Worm (Caenorhabditis elegans) whole organism, young adult: Measurements from ENCODE around the gene hlh-1.

ENCODE experiments used
- B0019.2 ChIP-seq: fragments of 200-800 bp; sonication (Bioruptor generic); conservative IDR thresholded peaks from 2 replicates; pipeline ENCODE4 v1.3.6; 2022; ENCODE audit warnings: missing genetic modification reagents, missing genetic modification characterization, missing compliant biosample characterization
- F10E7.11 ChIP-seq: sonication (generic microtip); optimal IDR thresholded peaks from 2 replicates; lab custom pipeline; 2017; ENCODE audit warnings: mild to moderate bottlenecking, missing genetic modification characterization, moderate library complexity, missing compliant biosample characterization
- F33H1.4 ChIP-seq: fragments of 200-800 bp; sonication (Bioruptor generic); IDR thresholded peaks from 2 replicates; pipeline ENCODE4 v1.3.6; 2022; ENCODE audit warnings: missing genetic modification reagents, missing genetic modification characterization, missing compliant biosample characterization
- F49E8.2 ChIP-seq: sonication (generic microtip); optimal IDR thresholded peaks from 3 replicates; lab custom pipeline; 2017; ENCODE audit warnings: missing genetic modification characterization, mild to moderate bottlenecking, missing compliant biosample characterization, antibody characterized with exemption, moderate library complexity; ENCODE audit not compliant: insufficient read depth
- F52B5.7 ChIP-seq: sonication (generic microtip); optimal IDR thresholded peaks from 2 replicates; lab custom pipeline; 2016; ENCODE audit warnings: mild to moderate bottlenecking, missing genetic modification characterization, missing compliant biosample characterization
- F55B11.4 ChIP-seq: sonication (generic microtip); optimal IDR thresholded peaks from 2 replicates; lab custom pipeline; 2016; ENCODE audit warnings: missing compliant biosample characterization, missing genetic modification characterization, borderline replicate concordance; ENCODE audit not compliant: insufficient read depth
- F57A8.1 ChIP-seq: fragments of 200-800 bp; sonication (Bioruptor generic); optimal IDR thresholded peaks from 2 replicates; lab custom pipeline; 2018; ENCODE audit warnings: mild to moderate bottlenecking, missing genetic modification characterization, moderate library complexity, missing compliant biosample characterization
- K12H6.12 ChIP-seq: fragments of 200-800 bp; sonication (Bioruptor generic); optimal IDR thresholded peaks from 2 replicates; lab custom pipeline; 2018; ENCODE audit warnings: mild to moderate bottlenecking, missing genetic modification characterization, missing compliant biosample characterization
- Y53G8AR.9 ChIP-seq: fragments of 200-800 bp; sonication (Bioruptor generic); conservative IDR thresholded peaks from 2 replicates; pipeline ENCODE4 v1.3.6; 2022; ENCODE audit warnings: missing genetic modification reagents, missing genetic modification characterization, missing compliant biosample characterization
- Y95B8A.8 ChIP-seq: fragments of 200-800 bp; sonication (Bioruptor generic); IDR thresholded peaks from 2 replicates; pipeline ENCODE4 v1.3.6; 2022; ENCODE audit warnings: missing genetic modification reagents, missing genetic modification characterization, missing compliant biosample characterization
- ZK185.1 ChIP-seq: sonication (generic microtip); optimal IDR thresholded peaks from 2 replicates; lab custom pipeline; 2016; ENCODE audit warnings: mild to moderate bottlenecking, missing genetic modification characterization, missing compliant biosample characterization; ENCODE audit not compliant: poor library complexity, severe bottlenecking
- ama-1 ChIP-seq, 3 experiments: fragments of 150-350 bp in 1 of 3; sonication (generic microtip) in 2 of 3; optimal IDR thresholded peaks; 2 replicates each; lab custom pipeline; 2014 to 2018; ENCODE audit warnings: missing biosample characterization in 2 of 3, missing genetic modification characterization in 2 of 3, missing genetic modification reagents in 2 of 3
- aptf-3 ChIP-seq: fragments of 200-800 bp; sonication (Bioruptor generic); IDR thresholded peaks from 2 replicates; pipeline ENCODE4 v1.3.6; 2022; ENCODE audit warnings: missing genetic modification characterization, missing compliant biosample characterization
- atf-7 ChIP-seq: sonication (generic microtip); optimal IDR thresholded peaks from 2 replicates; lab custom pipeline; 2017; ENCODE audit warnings: mild to moderate bottlenecking, missing genetic modification characterization, missing compliant biosample characterization
- attf-3 ChIP-seq: fragments of 200-800 bp; sonication (Bioruptor generic); conservative IDR thresholded peaks from 2 replicates; pipeline ENCODE4 v1.3.6; 2022; ENCODE audit warnings: missing genetic modification reagents, missing genetic modification characterization, missing compliant biosample characterization
- bed-2 ChIP-seq: fragments of 200-800 bp; sonication (Bioruptor generic); IDR thresholded peaks from 2 replicates; pipeline ENCODE4 v1.3.6; 2022; ENCODE audit warnings: missing genetic modification reagents, missing genetic modification characterization, missing compliant biosample characterization
- ccch-3 ChIP-seq: fragments of 200-800 bp; sonication (Bioruptor generic); optimal IDR thresholded peaks from 2 replicates; lab custom pipeline; 2018; ENCODE audit warnings: mild to moderate bottlenecking, missing genetic modification characterization, missing compliant biosample characterization
- cebp-2 ChIP-seq: fragments of 200-800 bp; sonication (Bioruptor generic); IDR thresholded peaks from 2 replicates; pipeline ENCODE4 v1.3.6; 2022; ENCODE audit warnings: missing genetic modification characterization, missing compliant biosample characterization
- ceh-79 ChIP-seq: sonication (generic microtip); optimal IDR thresholded peaks from 2 replicates; lab custom pipeline; 2017; ENCODE audit warnings: mild to moderate bottlenecking, missing genetic modification characterization, missing compliant biosample characterization
- die-1 ChIP-seq: sonication (generic microtip); optimal IDR thresholded peaks from 2 replicates; lab custom pipeline; 2016; ENCODE audit warnings: missing genotype, mild to moderate bottlenecking, missing genetic modification characterization, missing compliant biosample characterization
- ekl-4 ChIP-seq: fragments of 200-800 bp; sonication (Bioruptor generic); IDR thresholded peaks from 2 replicates; pipeline ENCODE4 v1.3.6; 2022; ENCODE audit warnings: missing genetic modification reagents, missing genetic modification characterization, missing compliant biosample characterization
- him-1 ChIP-seq: sonication (generic microtip); optimal IDR thresholded peaks from 2 replicates; lab custom pipeline; 2016; ENCODE audit warnings: missing genotype, missing genetic modification reagents, missing genetic modification characterization, missing compliant biosample characterization
- hmg-20 ChIP-seq: fragments of 200-800 bp; sonication (Bioruptor generic); IDR thresholded peaks from 2 replicates; pipeline ENCODE4 v1.3.6; 2022; ENCODE audit warnings: missing genetic modification reagents, missing genetic modification characterization, missing compliant biosample characterization
- lag-1 ChIP-seq: fragments of 200-800 bp; sonication (Bioruptor generic); IDR thresholded peaks from 2 replicates; pipeline ENCODE4 v1.3.6; 2022; ENCODE audit warnings: missing genetic modification reagents, missing genetic modification characterization, missing compliant biosample characterization
- let-607 ChIP-seq, 2 experiments: fragments of 200-800 bp in 1 of 2; sonication (Bioruptor generic) in 1 of 2; sonication (generic microtip) in 1 of 2; optimal IDR thresholded peaks; 2 replicates each; lab custom pipeline; 2016 to 2018; ENCODE audit warnings: mild to moderate bottlenecking in 2 of 2, missing compliant biosample characterization in 2 of 2, missing genetic modification characterization in 2 of 2, moderate library complexity in 2 of 2, missing genotype in 1 of 2
- lsl-1 ChIP-seq: fragments of 200-800 bp; sonication (Bioruptor generic); optimal IDR thresholded peaks from 2 replicates; lab custom pipeline; 2018; ENCODE audit warnings: mild to moderate bottlenecking, missing genetic modification characterization, moderate library complexity, missing compliant biosample characterization
- madf-6 ChIP-seq: fragments of 200-800 bp; sonication (Bioruptor generic); IDR thresholded peaks from 2 replicates; pipeline ENCODE4 v1.3.6; 2022; ENCODE audit warnings: missing genetic modification reagents, missing genetic modification characterization, missing compliant biosample characterization
- mcd-1 ChIP-seq: fragments of 200-800 bp; sonication (Bioruptor generic); IDR thresholded peaks from 2 replicates; pipeline ENCODE4 v1.3.6; 2022; ENCODE audit warnings: missing genetic modification reagents, missing genetic modification characterization, missing compliant biosample characterization
- mxl-1 ChIP-seq: sonication (generic microtip); optimal IDR thresholded peaks from 2 replicates; lab custom pipeline; 2016; ENCODE audit warnings: missing genetic modification characterization, missing compliant biosample characterization
- nfya-1 ChIP-seq: sonication (generic microtip); optimal IDR thresholded peaks from 2 replicates; lab custom pipeline; 2017; ENCODE audit warnings: antibody characterized with exemption, missing compliant biosample characterization, missing genetic modification characterization, borderline replicate concordance; ENCODE audit not compliant: insufficient read depth
- nfya-2 ChIP-seq: fragments of 200-800 bp; sonication (Bioruptor generic); IDR thresholded peaks from 2 replicates; pipeline ENCODE4 v1.3.6; 2022; ENCODE audit warnings: missing genetic modification reagents, missing genetic modification characterization, missing compliant biosample characterization
- nhr-27 ChIP-seq: fragments of 200-800 bp; sonication (Bioruptor generic); optimal IDR thresholded peaks from 2 replicates; lab custom pipeline; 2018; ENCODE audit warnings: mild to moderate bottlenecking, missing genetic modification characterization, moderate library complexity, missing compliant biosample characterization
- pbrm-1 ChIP-seq: fragments of 200-800 bp; sonication (Bioruptor generic); IDR thresholded peaks from 2 replicates; pipeline ENCODE4 v1.3.6; 2022; ENCODE audit warnings: missing genetic modification reagents, missing genetic modification characterization, missing compliant biosample characterization
- rcor-1 ChIP-seq: fragments of 200-800 bp; sonication (Bioruptor generic); IDR thresholded peaks from 2 replicates; pipeline ENCODE4 v1.3.6; 2022; ENCODE audit warnings: missing genetic modification reagents, missing genetic modification characterization, missing compliant biosample characterization
- sea-2 ChIP-seq: fragments of 200-800 bp; sonication (Bioruptor generic); IDR thresholded peaks from 2 replicates; pipeline ENCODE4 v1.3.6; 2022; ENCODE audit warnings: missing genetic modification characterization, missing compliant biosample characterization
- snpc-1.1 ChIP-seq: sonication (generic microtip); optimal IDR thresholded peaks from 2 replicates; lab custom pipeline; 2017; ENCODE audit warnings: missing genetic modification characterization, mild to moderate bottlenecking, missing compliant biosample characterization, antibody characterized with exemption, moderate library complexity, missing genotype, missing genetic modification reagents; ENCODE audit not compliant: insufficient read depth
- snpc-3.4 ChIP-seq: sonication (generic microtip); optimal IDR thresholded peaks from 2 replicates; lab custom pipeline; 2017; ENCODE audit warnings: missing genetic modification characterization, mild to moderate bottlenecking, missing compliant biosample characterization, antibody characterized with exemption, moderate library complexity, missing genotype, missing genetic modification reagents
- snpc-4 ChIP-seq, 5 experiments: fragments of 150-350 bp in 1 of 5; sonication (generic microtip) in 4 of 5; optimal IDR thresholded peaks; 2 replicates each; lab custom pipeline; 2014 to 2018; ENCODE audit warnings: missing genetic modification characterization in 5 of 5, missing biosample characterization in 3 of 5, antibody characterized with exemption in 2 of 5, mild to moderate bottlenecking in 2 of 5, missing compliant biosample characterization in 2 of 5, missing genotype in 2 of 5, moderate library complexity in 2 of 5, missing genetic modification reagents in 1 of 5
- somi-1 ChIP-seq: fragments of 200-800 bp; sonication (Bioruptor generic); optimal IDR thresholded peaks from 2 replicates; lab custom pipeline; 2018; ENCODE audit warnings: mild to moderate bottlenecking, missing genetic modification characterization, missing compliant biosample characterization
- tbp1 ChIP-seq: fragments of 200-800 bp; sonication (Bioruptor generic); optimal IDR thresholded peaks from 2 replicates; lab custom pipeline; 2018; ENCODE audit warnings: mild to moderate bottlenecking, missing genetic modification characterization, missing compliant biosample characterization
- unc-130 ChIP-seq: sonication (generic microtip); optimal IDR thresholded peaks from 2 replicates; lab custom pipeline; 2016; ENCODE audit warnings: missing genetic modification reagents, missing genetic modification characterization, missing compliant biosample characterization

hlh-1 gene

DNA sequence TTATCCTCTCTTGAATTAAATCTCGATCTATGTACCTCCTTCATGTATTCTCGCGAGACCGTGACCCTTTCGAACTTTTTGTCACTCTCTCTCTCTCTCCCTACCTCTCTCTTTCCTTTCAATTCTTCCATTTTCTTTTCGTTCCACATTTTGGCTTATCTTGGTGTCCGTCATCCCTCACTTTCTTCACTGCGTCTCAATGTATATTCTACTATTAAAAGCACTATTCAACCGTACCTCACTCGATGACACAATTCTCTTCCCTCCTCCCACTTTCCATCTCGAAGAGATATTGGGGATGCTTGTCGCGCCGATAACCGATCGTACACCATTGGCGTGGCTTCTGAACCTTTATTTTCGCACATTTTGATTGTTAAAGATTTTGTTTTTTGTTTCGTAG, 7.7 kb upstream of the hlh-1 start:
- TF ChIP-seq cebp-2 (GFP tag; lab: Robert Waterston, UW), result no peak
- no peak for TF ChIP-seq pbrm-1 (GFP tag; lab: Robert Waterston, UW)

DNA sequence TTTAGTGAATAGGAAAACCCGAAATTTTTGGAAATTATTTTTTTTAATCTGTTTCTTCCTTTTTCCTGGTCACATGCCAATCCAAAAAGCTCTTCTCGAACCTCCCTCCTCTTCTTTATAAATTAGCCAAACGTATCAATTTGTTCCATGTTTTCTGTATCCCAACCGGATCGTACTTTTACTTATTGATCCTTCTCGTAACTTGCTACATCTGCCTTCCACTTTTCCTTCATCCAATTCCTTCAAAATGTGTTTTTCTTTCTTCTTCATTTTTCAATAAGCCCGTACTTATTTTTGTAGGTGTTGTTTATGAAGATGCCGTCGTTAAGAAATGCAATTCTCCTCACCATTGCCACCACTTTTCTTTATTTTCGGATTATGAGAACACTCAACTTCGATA, 6.5 kb upstream of the hlh-1 start, which contains the start of gene cyp-23A1:
TSS of gene cyp-23A1 (plus strand) at position 301 of the 400 bp plus-strand sequence.
- TF ChIP-seq snpc-4 (GFP tag; optimal IDR thresholded peaks at IDR 0.05; lab: Kevin White, UChicago) (no peak), snpc-4 (tag; optimal IDR thresholded peaks at IDR 0.05; lab: Kevin White, UChicago) (no peak), Y95B8A.8 (GFP tag; lab: Robert Waterston, UW) (no peak), F33H1.4 (GFP tag; lab: Robert Waterston, UW) (no peak), die-1 (no peak), F57A8.1 (GFP tag; lab: Kevin White, UChicago) (no peak), nfya-2 (GFP tag; lab: Robert Waterston, UW) (no peak), aptf-3 (no peak), him-1 (no peak), F49E8.2 (tag; lab: Kevin White, UChicago) (no peak), nfya-1 (tag; lab: Kevin White, UChicago) (no peak), unc-130 (no peak), let-607 (tag; optimal IDR thresholded peaks at IDR 0.05; lab: Kevin White, UChicago) (no peak), F10E7.11 (tag; lab: Kevin White, UChicago) (no peak), ama-1 (optimal IDR thresholded peaks at IDR 0.05; lab: Kevin White, UChicago) (no peak), ama-1 (GFP tag; optimal IDR thresholded peaks at IDR 0.05; lab: Kevin White, UChicago) (no peak)

DNA sequence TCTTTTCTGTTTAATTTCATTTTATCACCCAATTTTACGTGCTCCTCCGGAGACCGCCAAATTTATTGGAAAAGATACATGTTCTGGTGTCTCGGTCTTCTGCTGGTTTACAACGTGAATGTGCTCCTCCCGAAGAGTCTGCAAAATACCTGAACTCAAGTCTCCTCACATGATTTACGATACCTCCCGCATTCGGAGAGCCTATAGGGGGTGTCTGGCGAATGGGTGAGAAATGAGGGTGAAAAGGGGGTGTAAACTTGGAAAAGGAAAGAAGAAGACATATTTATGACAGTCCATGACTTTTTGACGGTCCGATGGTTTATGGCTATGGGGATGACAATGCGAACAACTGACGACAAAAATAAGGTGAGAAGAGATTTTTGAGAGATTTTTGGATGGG, 2.1 kb upstream of the hlh-1 start:
- TF ChIP-seq ZK185.1 (tag; lab: Kevin White, UChicago) (no peak), lag-1 (GFP tag; lab: Robert Waterston, UW) (no peak), nhr-27 (tag; lab: Kevin White, UChicago) (no peak), F57A8.1 (GFP tag; lab: Kevin White, UChicago) (no peak), snpc-1.1 (tag; lab: Kevin White, UChicago) (no peak), F52B5.7 (tag; lab: Kevin White, UChicago) (no peak), mcd-1 (GFP tag; lab: Robert Waterston, UW) (no peak), aptf-3 (no peak), ccch-3 (GFP tag; lab: Kevin White, UChicago) (no peak), ceh-79 (tag; lab: Kevin White, UChicago) (no peak), F55B11.4 (tag; lab: Kevin White, UChicago) (no peak), lsl-1 (no peak), madf-6 (no peak), sea-2 (GFP tag; lab: Robert Waterston, UW) (no peak), tbp1 (GFP tag; lab: Kevin White, UChicago) (no peak)

DNA sequence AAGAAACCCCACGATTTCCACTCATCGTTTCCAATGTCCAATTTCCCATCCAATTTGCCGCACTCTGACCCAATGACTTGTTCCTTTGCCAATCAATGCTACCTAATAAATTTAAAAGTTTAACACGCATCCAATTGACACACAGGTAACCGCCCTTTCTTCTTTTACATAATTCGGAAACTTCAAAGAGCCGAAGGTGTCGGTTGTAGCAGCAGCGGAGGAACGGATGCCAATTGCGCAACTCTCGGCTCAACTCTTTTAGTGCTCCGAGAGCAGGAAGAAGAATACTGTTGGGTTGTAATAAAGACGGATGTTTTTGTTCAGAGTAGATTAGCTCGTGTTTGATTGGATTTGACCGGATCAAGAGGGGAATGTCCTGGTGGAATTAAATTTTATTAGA, 1.1 kb upstream of the hlh-1 start:
- no peak for TF ChIP-seq somi-1 (GFP tag; lab: Kevin White, UChicago)
- no peak for TF ChIP-seq attf-3 (GFP tag; lab: Robert Waterston, UW)
- no peak for TF ChIP-seq mxl-1 (tag; lab: Kevin White, UChicago)
- no peak for TF ChIP-seq K12H6.12 (tag; lab: Kevin White, UChicago)
- TF ChIP-seq Y53G8AR.9 (GFP tag; lab: Robert Waterston, UW), result no peak
- TF ChIP-seq rcor-1 (GFP tag; lab: Robert Waterston, UW), result no peak
- no peak for TF ChIP-seq snpc-3.4 (tag; lab: Kevin White, UChicago)
- TF ChIP-seq hmg-20, result no peak
- TF ChIP-seq ekl-4 (GFP tag; lab: Robert Waterston, UW), result no peak
- TF ChIP-seq tbp1 (GFP tag; lab: Kevin White, UChicago), result no peak
- no peak for TF ChIP-seq ZK185.1 (tag; lab: Kevin White, UChicago)
- no peak for TF ChIP-seq die-1
- no peak for TF ChIP-seq B0019.2 (GFP tag; lab: Robert Waterston, UW)
- no peak for TF ChIP-seq bed-2 (GFP tag; lab: Robert Waterston, UW)
- TF ChIP-seq atf-7 (tag; lab: Kevin White, UChicago), result no peak
